Worm (Caenorhabditis elegans): ENCODE results near the gene let-413.

Gene let-413

ce11 chrV:8005000-8005399 is 27.4 kb upstream of the let-413 start, which contains the start of gene Y97E10AR.8:
Gene Y97E10AR.8, plus strand, starts transcription at chrV:8005300.
- TF ChIP-seq attf-3 (GFP tag; conservative IDR thresholded peaks at IDR 0.05): no peak
- no peak for TF ChIP-seq T26A5.8 (tag; optimal IDR thresholded peaks at IDR 0.05)
- no peak for TF ChIP-seq sea-2 (GFP tag; IDR thresholded peaks at IDR 0.05)
- TF ChIP-seq ekl-4 (GFP tag; IDR thresholded peaks at IDR 0.05): no peak
- no peak for TF ChIP-seq snpc-3.4 (tag; optimal IDR thresholded peaks at IDR 0.05)
- no peak for TF ChIP-seq F52B5.7 (tag; optimal IDR thresholded peaks at IDR 0.05)
- no peak for TF ChIP-seq ceh-58 (GFP tag; IDR thresholded peaks at IDR 0.05)

DNA sequence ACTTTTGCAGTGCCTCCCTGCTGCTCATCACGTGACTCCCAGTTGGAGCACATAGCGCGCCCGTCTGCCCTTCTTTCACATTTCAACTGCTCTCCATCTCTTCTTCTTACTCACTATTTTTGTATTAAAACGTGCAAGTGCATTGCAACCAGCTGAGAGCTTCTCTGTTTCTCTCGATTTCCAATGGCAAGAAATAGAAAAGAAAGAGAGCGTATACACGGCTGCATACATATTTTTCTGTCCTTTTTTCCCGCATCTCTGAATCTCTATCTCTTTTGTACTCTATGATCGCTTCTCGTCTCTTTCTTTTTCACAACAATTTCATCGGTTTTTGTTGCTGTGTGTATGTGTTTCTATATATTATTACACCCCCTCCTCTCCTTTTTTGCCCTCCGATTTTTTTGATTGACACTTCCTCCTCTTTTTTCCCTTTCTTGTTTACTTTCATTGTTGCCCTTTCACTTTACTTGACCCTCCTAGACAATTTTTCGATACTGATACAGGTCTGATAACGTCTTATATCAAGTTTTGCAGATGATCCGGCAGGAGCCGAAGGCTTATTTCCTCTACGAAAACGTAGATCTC is 23.4 kb upstream of the let-413 start, which contains the start of gene Y97E10AR.1:
TSS of gene Y97E10AR.1 (plus strand) at position 535 of the 585 bp plus-strand sequence.
- TF ChIP-seq dox-1 (GFP tag; IDR thresholded peaks at IDR 0.05): no peak; the same call in 1 of the 2 replicates
- TF ChIP-seq rpc-1 (optimal IDR thresholded peaks at IDR 0.05): no peak
- no peak for TF ChIP-seq rpc-1 (tag; optimal IDR thresholded peaks at IDR 0.05)
- 0 out of 2 replicates have a peak, but pooled peaks have one; percentile 21 for TF ChIP-seq rcor-1 (GFP tag; IDR thresholded peaks at IDR 0.05)
- no peak for TF ChIP-seq aptf-3 (GFP tag; IDR thresholded peaks at IDR 0.05)
- TF ChIP-seq efl-1 (GFP tag; optimal IDR thresholded peaks at IDR 0.05): no peak
- TF ChIP-seq F39B2.1 (GFP tag; IDR thresholded peaks at IDR 0.05): no peak
- no peak for TF ChIP-seq lin-54 (GFP tag; optimal IDR thresholded peaks at IDR 0.05)
- peak; percentile 8; the same call in 1 of the 2 replicates for TF ChIP-seq egrh-3 (GFP tag; IDR thresholded peaks at IDR 0.05)
- TF ChIP-seq B0035.1 (tag; optimal IDR thresholded peaks at IDR 0.05): no peak
- no peak for TF ChIP-seq ztf-25 (GFP tag; IDR thresholded peaks at IDR 0.05)
- no peak for TF ChIP-seq snpc-1.1 (tag; optimal IDR thresholded peaks at IDR 0.05; ENCODE audit: insufficient read depth)
- TF ChIP-seq lir-1 (GFP tag; conservative IDR thresholded peaks at IDR 0.05): no peak
- no peak for TF ChIP-seq ceh-91 (GFP tag; IDR thresholded peaks at IDR 0.05)
- TF ChIP-seq sptf-2 (GFP tag; optimal IDR thresholded peaks at IDR 0.05): no peak
- TF ChIP-seq snpc-1.3 (tag; optimal IDR thresholded peaks at IDR 0.05; ENCODE audit: insufficient read depth): no peak
- TF ChIP-seq lin-40 (tag; optimal IDR thresholded peaks at IDR 0.05): peak; percentile 84
- no peak for TF ChIP-seq snpc-4 (GFP tag; optimal IDR thresholded peaks at IDR 0.05)
- peak; percentile 29 to 51 (median 40) for TF ChIP-seq snpc-4 (tag; optimal IDR thresholded peaks at IDR 0.05)
- peak; percentile 75 for TF ChIP-seq ztf-22 (GFP tag; optimal IDR thresholded peaks at IDR 0.05)
- TF ChIP-seq pha-4 (tag; optimal IDR thresholded peaks at IDR 0.05): peak; percentile 58
- TF ChIP-seq ekl-4 (GFP tag; IDR thresholded peaks at IDR 0.05): no peak
- TF ChIP-seq tbp1 (GFP tag; optimal IDR thresholded peaks at IDR 0.05): no peak
- no peak for TF ChIP-seq hsf-1 (GFP tag; IDR thresholded peaks at IDR 0.05)
- no peak for TF ChIP-seq lsy-27 (tag; optimal IDR thresholded peaks at IDR 0.05; ENCODE audit: borderline replicate concordance, insufficient read depth)
- TF ChIP-seq tlf-1 (GFP tag; optimal IDR thresholded peaks at IDR 0.05): peak; percentile 35
- 0 out of 2 replicates have a peak, but pooled peaks have one; percentile 68 for TF ChIP-seq Y53G8AR.9 (GFP tag; conservative IDR thresholded peaks at IDR 0.05)
- TF ChIP-seq T26A5.8 (tag; optimal IDR thresholded peaks at IDR 0.05): no peak
- TF ChIP-seq ceh-100 (GFP tag; IDR thresholded peaks at IDR 0.05): no peak
- no peak for TF ChIP-seq ceh-79 (tag; optimal IDR thresholded peaks at IDR 0.05)
- TF ChIP-seq unc-130 (GFP tag; optimal IDR thresholded peaks at IDR 0.05): no peak
- TF ChIP-seq nfyb-1 (GFP tag; IDR thresholded peaks at IDR 0.05): peak; percentile 49; the same call in 1 of the 2 replicates
- TF ChIP-seq T07F8.4 (tag; optimal IDR thresholded peaks at IDR 0.05): no peak
- no peak for TF ChIP-seq F22D6.2 (tag; optimal IDR thresholded peaks at IDR 0.05)
- TF ChIP-seq K11D2.4 (GFP tag; IDR thresholded peaks at IDR 0.05): no peak
- TF ChIP-seq rec-8 (tag; optimal IDR thresholded peaks at IDR 0.05): no peak
- no peak for TF ChIP-seq egl-44 (GFP tag; IDR thresholded peaks at IDR 0.05)
- TF ChIP-seq D2030.7 (GFP tag; IDR thresholded peaks at IDR 0.05): no peak
- TF ChIP-seq sdz-38 (tag; optimal IDR thresholded peaks at IDR 0.05): no peak
- TF ChIP-seq cebp-2 (GFP tag; IDR thresholded peaks at IDR 0.05): no peak
- TF ChIP-seq dpff-1 (tag; optimal IDR thresholded peaks at IDR 0.05): no peak
- TF ChIP-seq snpc-3.4 (tag; optimal IDR thresholded peaks at IDR 0.05): peak; percentile 1
